Fruit fly (Drosophila melanogaster) whole organism, prepupa: ENCODE data around the gene CG6026.

Experiments used
- Blimp-1 ChIP-seq: fragments of 200-800 bp; sonication (Bioruptor generic); optimal IDR thresholded peaks from 3 replicates; lab custom pipeline; 2017; ENCODE audit warnings: missing biosample characterization, missing genetic modification characterization, mild to moderate bottlenecking, moderate library complexity, missing genetic modification reagents
- CG10631 ChIP-seq: fragments of 200-800 bp; sonication (Bioruptor generic); optimal IDR thresholded peaks from 2 replicates; lab custom pipeline; 2016; ENCODE audit warnings: missing biosample characterization, missing genetic modification characterization
- CG10669 ChIP-seq: fragments of 200-800 bp; sonication (Bioruptor generic); optimal IDR thresholded peaks from 3 replicates; lab custom pipeline; 2018; ENCODE audit warnings: missing biosample characterization, mild to moderate bottlenecking, missing genetic modification characterization, moderate library complexity
- CG11294 ChIP-seq: fragments of 200-800 bp; sonication (Bioruptor generic); IDR thresholded peaks from 2 replicates; pipeline ENCODE4 v1.3.6; 2022; ENCODE audit warnings: missing biosample characterization, missing genetic modification characterization
- CG11902 ChIP-seq: fragments of 200-800 bp; sonication (Bioruptor generic); optimal IDR thresholded peaks from 3 replicates; lab custom pipeline; 2016; ENCODE audit warnings: missing biosample characterization, missing genetic modification characterization
- CG15336 ChIP-seq: fragments of 200-800 bp; sonication (Bioruptor generic); IDR thresholded peaks from 2 replicates; pipeline ENCODE4 v1.3.6; 2022; ENCODE audit warnings: missing biosample characterization, missing genetic modification characterization
- CG1621 ChIP-seq: fragments of 200-800 bp; sonication (Bioruptor generic); optimal IDR thresholded peaks from 3 replicates; lab custom pipeline; 2018; ENCODE audit warnings: missing biosample characterization, mild to moderate bottlenecking, missing genetic modification characterization
- CG16779 ChIP-seq: fragments of 200-800 bp; sonication (Bioruptor generic); optimal IDR thresholded peaks from 3 replicates; lab custom pipeline; 2017; ENCODE audit warnings: missing biosample characterization, mild to moderate bottlenecking, missing genetic modification characterization
- CG3032 ChIP-seq: fragments of 200-800 bp; optimal IDR thresholded peaks from 2 replicates; lab custom pipeline; 2019; ENCODE audit warnings: missing biosample characterization, mild to moderate bottlenecking, missing genetic modification characterization, moderate library complexity
- CG31627 ChIP-seq: fragments of 200-800 bp; sonication (Bioruptor generic); optimal IDR thresholded peaks from 3 replicates; lab custom pipeline; 2016; ENCODE audit warnings: missing biosample characterization, missing genetic modification characterization
- CG32006 ChIP-seq: fragments of 200-800 bp; sonication (Bioruptor generic); optimal IDR thresholded peaks from 3 replicates; lab custom pipeline; 2017; ENCODE audit warnings: missing biosample characterization, mild to moderate bottlenecking, missing genetic modification characterization
- CG34406 ChIP-seq: fragments of 200-800 bp; sonication (Bioruptor generic); optimal IDR thresholded peaks from 3 replicates; lab custom pipeline; 2016; ENCODE audit warnings: missing biosample characterization, missing genetic modification characterization
- CG3919 ChIP-seq: fragments of 200-800 bp; sonication (Bioruptor generic); optimal IDR thresholded peaks from 3 replicates; lab custom pipeline; 2016; ENCODE audit warnings: missing biosample characterization, missing genetic modification characterization
- CG4318 ChIP-seq: fragments of 200-800 bp; sonication (Bioruptor generic); optimal IDR thresholded peaks from 3 replicates; lab custom pipeline; 2017; ENCODE audit warnings: missing biosample characterization, mild to moderate bottlenecking, missing genetic modification characterization
- CG6792 ChIP-seq: fragments of 200-800 bp; sonication (Bioruptor generic); optimal IDR thresholded peaks from 3 replicates; lab custom pipeline; 2016; ENCODE audit warnings: missing biosample characterization, missing genetic modification characterization
- CG6808 ChIP-seq: fragments of 200-800 bp; sonication (Bioruptor generic); optimal IDR thresholded peaks from 3 replicates; lab custom pipeline; 2017; ENCODE audit warnings: missing biosample characterization, missing genetic modification characterization, mild to moderate bottlenecking, moderate library complexity, missing genetic modification reagents
- CG6854 ChIP-seq: fragments of 200-800 bp; sonication (Bioruptor generic); optimal IDR thresholded peaks from 2 replicates; lab custom pipeline; 2017; ENCODE audit warnings: missing biosample characterization, mild to moderate bottlenecking, missing genetic modification characterization
- CG8119 ChIP-seq: fragments of 200-800 bp; sonication (Bioruptor generic); IDR thresholded peaks from 3 replicates; pipeline ENCODE4 v1.3.6; 2022; ENCODE audit warnings: missing biosample characterization, missing genetic modification characterization
- CG8319 ChIP-seq: fragments of 200-800 bp; sonication (Bioruptor generic); optimal IDR thresholded peaks from 3 replicates; lab custom pipeline; 2016; ENCODE audit warnings: missing biosample characterization, missing genetic modification characterization
- CG9139 ChIP-seq: fragments of 200-800 bp; sonication (Bioruptor generic); optimal IDR thresholded peaks from 3 replicates; lab custom pipeline; 2017; ENCODE audit warnings: missing biosample characterization, mild to moderate bottlenecking, missing genetic modification characterization
- Eip75B ChIP-seq: fragments of 200-800 bp; sonication (Bioruptor generic); optimal IDR thresholded peaks from 3 replicates; lab custom pipeline; 2016; ENCODE audit warnings: missing biosample characterization, missing genetic modification characterization
- Eip78C ChIP-seq: fragments of 200-800 bp; sonication (Bioruptor generic); peaks from one replicate; lab custom pipeline; 2016; ENCODE audit warnings: missing biosample characterization, missing genetic modification characterization
- Eip93F ChIP-seq: fragments of 200-800 bp; sonication (Bioruptor generic); optimal IDR thresholded peaks from 2 replicates; lab custom pipeline; 2016; ENCODE audit warnings: missing biosample characterization, mild to moderate bottlenecking, missing genetic modification characterization
- Ets21C ChIP-seq: fragments of 200-800 bp; sonication (Bioruptor generic); optimal IDR thresholded peaks from 3 replicates; lab custom pipeline; 2016; ENCODE audit warnings: missing biosample characterization, missing genetic modification characterization
- Ets96B ChIP-seq: fragments of 200-800 bp; optimal IDR thresholded peaks from 2 replicates; lab custom pipeline; 2019; ENCODE audit warnings: missing biosample characterization, mild to moderate bottlenecking, missing genetic modification characterization, moderate library complexity
- Gug ChIP-seq: fragments of 200-800 bp; sonication (Bioruptor generic); IDR thresholded peaks from 2 replicates; pipeline ENCODE4 v1.3.6; 2022; ENCODE audit warnings: missing biosample characterization, missing genetic modification characterization
- Hr38 ChIP-seq: sonication (Bioruptor generic); optimal IDR thresholded peaks from 2 replicates; lab custom pipeline; 2016; ENCODE audit warnings: missing biosample characterization, missing genetic modification characterization
- Hr39 ChIP-seq: fragments of 200-800 bp; sonication (Bioruptor generic); optimal IDR thresholded peaks from 2 replicates; lab custom pipeline; 2016; ENCODE audit warnings: missing biosample characterization, missing genetic modification characterization
- Hr4 ChIP-seq: fragments of 200-800 bp; sonication (Bioruptor generic); optimal IDR thresholded peaks from 3 replicates; lab custom pipeline; 2016; ENCODE audit warnings: missing biosample characterization, missing genetic modification characterization
- Lpt ChIP-seq: fragments of 200-800 bp; sonication (Bioruptor generic); optimal IDR thresholded peaks from 3 replicates; lab custom pipeline; 2016; ENCODE audit warnings: missing biosample characterization, missing genetic modification characterization
- Met ChIP-seq: fragments of 200-800 bp; sonication (Bioruptor generic); optimal IDR thresholded peaks from 3 replicates; lab custom pipeline; 2016; ENCODE audit warnings: missing biosample characterization, missing genetic modification characterization
- OdsH ChIP-seq: fragments of 200-800 bp; sonication (Bioruptor generic); optimal IDR thresholded peaks from 3 replicates; lab custom pipeline; 2016; ENCODE audit warnings: missing biosample characterization, missing genetic modification characterization
- Sox14 ChIP-seq: fragments of 200-800 bp; sonication (Bioruptor generic); optimal IDR thresholded peaks from 3 replicates; lab custom pipeline; 2016; ENCODE audit warnings: missing biosample characterization, missing genetic modification characterization
- Sox15 ChIP-seq: fragments of 200-800 bp; sonication (Bioruptor generic); optimal IDR thresholded peaks from 3 replicates; lab custom pipeline; 2016; ENCODE audit warnings: missing biosample characterization, missing genetic modification characterization
- achi ChIP-seq: fragments of 200-800 bp; sonication (Bioruptor generic); optimal IDR thresholded peaks from 3 replicates; lab custom pipeline; 2016; ENCODE audit warnings: missing biosample characterization, missing genetic modification characterization
- acj6 ChIP-seq: fragments of 200-800 bp; sonication (Bioruptor generic); optimal IDR thresholded peaks from 3 replicates; lab custom pipeline; 2016; ENCODE audit warnings: missing biosample characterization, missing genetic modification characterization
- cyc ChIP-seq: fragments of 200-800 bp; sonication (Bioruptor generic); optimal IDR thresholded peaks from 3 replicates; lab custom pipeline; 2016; ENCODE audit warnings: missing biosample characterization, missing genetic modification characterization
- dsx ChIP-seq: fragments of 200-800 bp; optimal IDR thresholded peaks from 3 replicates; lab custom pipeline; 2019; ENCODE audit warnings: missing biosample characterization, mild to moderate bottlenecking, missing genetic modification characterization, moderate library complexity; ENCODE audit not compliant: poor library complexity, severe bottlenecking
- esn ChIP-seq: fragments of 200-800 bp; sonication (Bioruptor generic); optimal IDR thresholded peaks from 2 replicates; lab custom pipeline; 2016; ENCODE audit warnings: missing biosample characterization, mild to moderate bottlenecking, missing genetic modification characterization, moderate library complexity
- fkh ChIP-seq: fragments of 200-800 bp; sonication (Bioruptor generic); optimal IDR thresholded peaks from 3 replicates; lab custom pipeline; 2017; ENCODE audit warnings: missing biosample characterization, mild to moderate bottlenecking, missing genetic modification characterization, moderate library complexity
- lz ChIP-seq: fragments of 200-800 bp; sonication (Bioruptor generic); optimal IDR thresholded peaks from 3 replicates; lab custom pipeline; 2016; ENCODE audit warnings: missing biosample characterization, missing genetic modification characterization
- net ChIP-seq: fragments of 200-800 bp; sonication (Bioruptor generic); optimal IDR thresholded peaks from 3 replicates; lab custom pipeline; 2016; ENCODE audit warnings: missing biosample characterization, missing genetic modification characterization
- pdm3 ChIP-seq: fragments of 200-800 bp; sonication (Bioruptor generic); optimal IDR thresholded peaks from 3 replicates; lab custom pipeline; 2016; ENCODE audit warnings: missing biosample characterization, missing genetic modification characterization
- spab ChIP-seq: fragments of 200-800 bp; sonication (Bioruptor generic); optimal IDR thresholded peaks from 2 replicates; lab custom pipeline; 2017; ENCODE audit warnings: missing biosample characterization, mild to moderate bottlenecking, missing genetic modification characterization, missing genetic modification reagents
- ss ChIP-seq, 2 experiments: fragments of 200-800 bp; sonication (Bioruptor generic); optimal IDR thresholded peaks; 2 replicates in 1 of 2; 3 replicates in 1 of 2; lab custom pipeline; 2017 to 2018; ENCODE audit warnings: mild to moderate bottlenecking in 2 of 2, missing biosample characterization in 2 of 2, missing genetic modification characterization in 2 of 2, moderate library complexity in 1 of 2
- svp ChIP-seq: fragments of 200-800 bp; sonication (Bioruptor generic); peaks from one replicate; lab custom pipeline; 2016; ENCODE audit warnings: missing biosample characterization, missing genetic modification characterization
- topi ChIP-seq: fragments of 200-800 bp; sonication (Bioruptor generic); optimal IDR thresholded peaks from 3 replicates; lab custom pipeline; 2016; ENCODE audit warnings: missing biosample characterization, missing genetic modification characterization
- vri ChIP-seq: fragments of 200-800 bp; sonication (Bioruptor generic); optimal IDR thresholded peaks from 3 replicates; lab custom pipeline; 2016; ENCODE audit warnings: missing biosample characterization, mild to moderate bottlenecking, missing genetic modification characterization

CG6026 gene

dm6 chr3R:19073002-19073401 lies 39.7 kb downstream of the CG6026 start (continued):
- TF ChIP-seq fkh (no peak), CG1621 (tag; lab: Kevin White, UChicago) (peak; percentile 88), Gug (GFP tag; lab: Robert Waterston, UW) (peak; percentile 86), CG4318 (GFP tag; lab: Kevin White, UChicago) (peak; percentile 84), CG15336 (peak; percentile 94), cyc (GFP tag; lab: Kevin White, UChicago) (peak; percentile 65), Met (GFP tag; lab: Kevin White, UChicago) (peak; percentile 79), CG10631 (GFP tag; lab: Kevin White, UChicago) (peak; percentile 87), esn (GFP tag; lab: Kevin White, UChicago) (peak; percentile 80), Blimp-1 (peak; percentile 27), Lpt (GFP tag; lab: Kevin White, UChicago) (peak; percentile 84), net (GFP tag; lab: Kevin White, UChicago) (peak; percentile 89), CG16779 (peak; percentile 85), CG8119 (peak; percentile 94), Eip78C (peak; percentile 99), CG11902 (GFP tag; lab: Kevin White, UChicago) (peak; percentile 69), CG6808 (peak; percentile 92), Hr4 (GFP tag; lab: Kevin White, UChicago) (peak; percentile 90), CG32006 (GFP tag; lab: Kevin White, UChicago) (peak; percentile 93), CG34406 (GFP tag; lab: Kevin White, UChicago) (peak; percentile 84), Sox14 (GFP tag; lab: Kevin White, UChicago) (peak; percentile 88), CG9139 (GFP tag; lab: Kevin White, UChicago) (peak; percentile 88), spab (GFP tag; lab: Kevin White, UChicago) (peak; percentile 92), Eip93F (GFP tag; lab: Kevin White, UChicago) (no peak), achi (GFP tag; lab: Kevin White, UChicago) (peak; percentile 90), topi (GFP tag; lab: Kevin White, UChicago) (peak; percentile 79)

dm6 chr3R:19074207-19074606 lies 40.9 kb downstream of the CG6026 start:
- peak; percentile 71 for TF ChIP-seq CG3919
- peak; percentile 47 for TF ChIP-seq dsx (GFP tag; lab: Kevin White, UChicago)
- no peak for TF ChIP-seq Ets21C (GFP tag; lab: Kevin White, UChicago)
- TF ChIP-seq Hr39 (GFP tag; lab: Kevin White, UChicago), result peak; percentile 22
- TF ChIP-seq CG8319 (GFP tag; lab: Kevin White, UChicago), result peak; percentile 10
- TF ChIP-seq OdsH (GFP tag; lab: Kevin White, UChicago), result peak; percentile 53
- peak; percentile 29 for TF ChIP-seq svp
- peak; percentile 29 for TF ChIP-seq CG3032 (tag; lab: Kevin White, UChicago)
- peak; percentile 22 for TF ChIP-seq CG31627 (GFP tag; lab: Kevin White, UChicago)
- TF ChIP-seq Eip93F (GFP tag; lab: Kevin White, UChicago), result no peak
- TF ChIP-seq CG11294, result peak; percentile 77
- TF ChIP-seq CG9139 (GFP tag; lab: Kevin White, UChicago), result no peak
- peak; percentile 28 for TF ChIP-seq spab (GFP tag; lab: Kevin White, UChicago)
- TF ChIP-seq CG11902 (GFP tag; lab: Kevin White, UChicago), result no peak
- TF ChIP-seq CG8119, result peak; percentile 74
- peak; percentile 50 for TF ChIP-seq CG6792 (GFP tag; lab: Kevin White, UChicago)
- no peak for TF ChIP-seq esn (GFP tag; lab: Kevin White, UChicago)
- no peak for TF ChIP-seq fkh
- TF ChIP-seq CG10669, result peak; percentile 48
- no peak for TF ChIP-seq CG6854
- TF ChIP-seq lz, result peak; percentile 11
- TF ChIP-seq ss (GFP tag; optimal IDR thresholded peaks at IDR 0.05; lab: Kevin White, UChicago), result peak in 1 of 2 experiments; percentile 0
- peak; percentile 60 for TF ChIP-seq pdm3 (GFP tag; lab: Kevin White, UChicago)
- TF ChIP-seq CG16779, result peak; percentile 47
- peak; percentile 34 for TF ChIP-seq CG4318 (GFP tag; lab: Kevin White, UChicago)
- TF ChIP-seq Sox15 (GFP tag; lab: Kevin White, UChicago), result peak; percentile 2
- TF ChIP-seq topi (GFP tag; lab: Kevin White, UChicago), result peak; percentile 12
- no peak for TF ChIP-seq Hr38 (GFP tag; lab: Kevin White, UChicago)
- peak; percentile 60 for TF ChIP-seq acj6 (GFP tag; lab: Kevin White, UChicago)
- peak; percentile 82 for TF ChIP-seq Eip78C
- peak; percentile 22 for TF ChIP-seq CG34406 (GFP tag; lab: Kevin White, UChicago)
- peak; percentile 71 for TF ChIP-seq Eip75B (GFP tag; lab: Kevin White, UChicago)
- TF ChIP-seq Sox14 (GFP tag; lab: Kevin White, UChicago), result peak; percentile 67
- peak; percentile 62 for TF ChIP-seq Hr4 (GFP tag; lab: Kevin White, UChicago)
- TF ChIP-seq Ets96B (tag; lab: Kevin White, UChicago), result peak; percentile 75
- no peak for TF ChIP-seq vri
